Worm (Caenorhabditis elegans): ENCODE measurements around the gene T05G5.5.

The T05G5.5 gene

DNA sequence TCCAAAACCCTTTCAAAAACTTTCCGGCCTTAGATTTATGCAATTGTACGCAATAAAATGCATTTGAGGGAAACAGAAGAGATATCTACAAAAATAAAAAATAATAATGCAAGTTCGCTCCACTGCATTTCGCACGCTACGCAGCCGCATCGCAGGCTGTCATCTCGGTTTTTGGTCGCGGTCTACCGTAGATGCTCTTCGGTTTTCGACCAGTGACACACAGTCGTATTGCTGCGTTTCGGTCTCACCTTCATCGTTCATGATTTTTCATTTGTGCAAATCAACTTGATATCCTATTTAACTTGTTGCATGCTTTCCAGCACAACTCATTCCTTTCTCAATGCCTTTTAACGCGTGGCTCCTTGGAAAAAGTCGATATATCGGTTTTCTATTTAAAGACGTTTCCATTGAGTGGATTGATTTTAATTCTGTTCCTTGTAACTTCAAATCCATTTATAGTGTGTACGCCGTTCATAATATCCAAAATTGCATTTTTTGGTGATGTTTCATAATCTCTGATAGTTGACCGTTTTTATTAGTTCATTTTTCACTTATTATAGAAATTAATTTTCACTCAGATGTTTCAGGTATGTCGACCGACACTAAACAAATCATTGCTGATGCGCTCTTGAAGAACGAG, 29.6 kb upstream of the T05G5.5 start, which contains the start of gene vha-1 (continued):
- TF ChIP-seq unc-130 (GFP tag; optimal IDR thresholded peaks at IDR 0.05) (peak; percentile 2), dve-1 (tag; optimal IDR thresholded peaks at IDR 0.05; ENCODE audit: insufficient read depth) (peak; percentile 94), F37D6.2 (tag; optimal IDR thresholded peaks at IDR 0.05) (peak; percentile 7), nhr-11 (tag; optimal IDR thresholded peaks at IDR 0.05) (peak; percentile 80), rbr-2 (tag; optimal IDR thresholded peaks at IDR 0.05) (peak; percentile 82), T20F7.1 (GFP tag; optimal IDR thresholded peaks at IDR 0.05) (peak; percentile 81), jun-1 (tag; optimal IDR thresholded peaks at IDR 0.05) (peak; percentile 71), mdt-29 (GFP tag; IDR thresholded peaks at IDR 0.05) (peak; percentile 71; the same call in 1 of the 2 replicates), daf-16 (GFP tag; optimal IDR thresholded peaks at IDR 0.05) (no peak), daf-16 (tag; optimal IDR thresholded peaks at IDR 0.05) (peak; percentile 60), tra-1 (GFP tag; IDR thresholded peaks at IDR 0.05) (0 out of 2 replicates have a peak, but pooled peaks have one; percentile 46), ceh-32 (tag; optimal IDR thresholded peaks at IDR 0.05; ENCODE audit: poor library complexity) (no peak), lin-13 (GFP tag; optimal IDR thresholded peaks at IDR 0.05) (peak; percentile 95), ZK337.2 (GFP tag; IDR thresholded peaks at IDR 0.05) (no peak), Y5F2A.4 (GFP tag; optimal IDR thresholded peaks at IDR 0.05) (no peak), nhr-111 (GFP tag; optimal IDR thresholded peaks at IDR 0.05) (no peak), unc-39 (tag; optimal IDR thresholded peaks at IDR 0.05) (no peak), lin-15B (tag; optimal IDR thresholded peaks at IDR 0.05) (peak; percentile 40), lim-7 (GFP tag; IDR thresholded peaks at IDR 0.05) (no peak), cey-2 (tag; optimal IDR thresholded peaks at IDR 0.05; ENCODE audit: borderline replicate concordance, insufficient read depth) (no peak), dmd-9 (GFP tag; IDR thresholded peaks at IDR 0.05) (no peak), fos-1 (tag; optimal IDR thresholded peaks at IDR 0.05) (peak; percentile 25), nhr-41 (GFP tag; IDR thresholded peaks at IDR 0.05) (no peak), daf-8 (GFP tag; IDR thresholded peaks at IDR 0.05) (no peak), aha-1 (tag) (peak; percentile 48), egl-43 (GFP tag; IDR thresholded peaks at IDR 0.05) (0 out of 2 replicates have a peak, but pooled peaks have one; percentile 29), ama-1 (optimal IDR thresholded peaks at IDR 0.05) (peak; percentile 87), nhr-77 (tag; optimal IDR thresholded peaks at IDR 0.05) (peak; percentile 97), nhr-10 (tag; optimal IDR thresholded peaks at IDR 0.05) (peak; percentile 78), nhr-48 (tag; optimal IDR thresholded peaks at IDR 0.05) (peak; percentile 40), ceh-28 (tag; optimal IDR thresholded peaks at IDR 0.05) (no peak), mep-1 (tag; optimal IDR thresholded peaks at IDR 0.05) (peak; percentile 92), aly-2 (tag; optimal IDR thresholded peaks at IDR 0.05) (no peak), Y105C5A.15 (GFP tag; IDR thresholded peaks at IDR 0.05) (no peak), hlh-30 (tag; optimal IDR thresholded peaks at IDR 0.05; ENCODE audit: insufficient read depth) (peak; percentile 70), dmd-6 (GFP tag; IDR thresholded peaks at IDR 0.05) (peak; percentile 93), madf-9 (GFP tag; conservative IDR thresholded peaks at IDR 0.05) (peak; percentile 69; the same call in 1 of the 2 replicates), skn-1 (tag; optimal IDR thresholded peaks at IDR 0.05) (peak; percentile 4), vab-7 (GFP tag; IDR thresholded peaks at IDR 0.05) (no peak), spr-3 (GFP tag; optimal IDR thresholded peaks at IDR 0.05) (no peak), pha-4 (GFP tag; IDR thresholded peaks at IDR 0.05) (peak; percentile 60; the same call in 1 of the 2 replicates), pha-4 (tag; optimal IDR thresholded peaks at IDR 0.05) (no peak), ctbp-1 (GFP tag; IDR thresholded peaks at IDR 0.05) (peak; percentile 52), Y75B8A.6 (GFP tag; IDR thresholded peaks at IDR 0.05) (no peak), snpc-4 (tag; optimal IDR thresholded peaks at IDR 0.05) (no peak), hif-1 (tag; optimal IDR thresholded peaks at IDR 0.05) (peak in 1 of 2 experiments; percentile 58), lin-1 (GFP tag; IDR thresholded peaks at IDR 0.05) (peak; percentile 80), madf-5 (GFP tag; IDR thresholded peaks at IDR 0.05) (no peak), tag-97 (GFP tag; IDR thresholded peaks at IDR 0.05) (no peak), arid-1 (GFP tag; conservative IDR thresholded peaks at IDR 0.05) (peak; percentile 44)

All from whole organism, L4 larva.